Worm (Caenorhabditis elegans) whole organism, L3 larva: Measurements from ENCODE around the gene H28G03.2.

ENCODE experiments used
- R02D3.7 ChIP-seq: fragments of 150-350 bp; optimal IDR thresholded peaks from 2 replicates; lab custom pipeline; 2014; ENCODE audit warnings: missing biosample characterization, missing genetic modification characterization
- ama-1 ChIP-seq: fragments of 150-350 bp; optimal IDR thresholded peaks from 2 replicates; lab custom pipeline; 2018
- ceh-16 ChIP-seq: sonication (generic microtip); optimal IDR thresholded peaks from 2 replicates; lab custom pipeline; 2017; ENCODE audit warnings: missing biosample characterization, missing genetic modification characterization
- ceh-82 ChIP-seq: fragments of 150-350 bp; optimal IDR thresholded peaks from 2 replicates; lab custom pipeline; 2014; ENCODE audit warnings: missing biosample characterization, missing genetic modification characterization
- daf-12 ChIP-seq: fragments of 150-350 bp; optimal IDR thresholded peaks from 2 replicates; lab custom pipeline; 2014; ENCODE audit warnings: missing biosample characterization, missing genetic modification reagents, missing genetic modification characterization
- egl-27 ChIP-seq: sonication (generic microtip); optimal IDR thresholded peaks from 4 replicates; lab custom pipeline; 2017; ENCODE audit warnings: missing biosample characterization, missing genetic modification reagents, missing genetic modification characterization
- egl-5 ChIP-seq: fragments of 150-350 bp; optimal IDR thresholded peaks from 2 replicates; lab custom pipeline; 2017; ENCODE audit warnings: missing biosample characterization, missing genetic modification reagents, missing genetic modification characterization, inconsistent platforms
- elt-2 ChIP-seq: sonication (generic microtip); optimal IDR thresholded peaks from 2 replicates; lab custom pipeline; 2016; ENCODE audit warnings: missing genetic modification reagents, mild to moderate bottlenecking, missing genetic modification characterization, missing compliant biosample characterization
- eor-1 ChIP-seq, 2 experiments: fragments of 150-350 bp; optimal IDR thresholded peaks; 2 replicates each; lab custom pipeline; 2014 to 2018; ENCODE audit warnings: missing biosample characterization in 2 of 2, missing genetic modification characterization in 2 of 2
- fkh-2 ChIP-seq: fragments of 150-350 bp; optimal IDR thresholded peaks from 2 replicates; lab custom pipeline; 2014; ENCODE audit warnings: missing biosample characterization, missing genetic modification reagents, missing genetic modification characterization
- fos-1 ChIP-seq: fragments of 150-350 bp; optimal IDR thresholded peaks from 2 replicates; lab custom pipeline; 2014; ENCODE audit warnings: missing biosample characterization, missing genetic modification characterization
- jun-1 ChIP-seq: fragments of 150-350 bp; optimal IDR thresholded peaks from 2 replicates; lab custom pipeline; 2014; ENCODE audit warnings: missing biosample characterization, missing genetic modification reagents, missing genetic modification characterization
- lin-15B ChIP-seq: fragments of 150-350 bp; optimal IDR thresholded peaks from 2 replicates; lab custom pipeline; 2014; ENCODE audit warnings: missing biosample characterization, missing genetic modification characterization
- lin-39 ChIP-seq: fragments of 150-350 bp; optimal IDR thresholded peaks from 2 replicates; lab custom pipeline; 2018; ENCODE audit warnings: missing biosample characterization, missing genetic modification reagents, missing genetic modification characterization
- mml-1 ChIP-seq: fragments of 150-350 bp; sonication (generic microtip); optimal IDR thresholded peaks from 3 replicates; lab custom pipeline; 2014; ENCODE audit warnings: missing biosample characterization, missing genetic modification characterization
- nfya-1 ChIP-seq: sonication (generic microtip); optimal IDR thresholded peaks from 2 replicates; lab custom pipeline; 2017; ENCODE audit warnings: missing genetic modification characterization, mild to moderate bottlenecking, missing compliant biosample characterization, antibody characterized with exemption, moderate library complexity; ENCODE audit not compliant: insufficient read depth
- nhr-11 ChIP-seq: fragments of 150-350 bp; optimal IDR thresholded peaks from 2 replicates; lab custom pipeline; 2014; ENCODE audit warnings: missing biosample characterization, missing genetic modification characterization
- nhr-12 ChIP-seq: fragments of 150-350 bp; optimal IDR thresholded peaks from 2 replicates; lab custom pipeline; 2014; ENCODE audit warnings: missing biosample characterization, missing genetic modification characterization
- nhr-237 ChIP-seq: fragments of 150-350 bp; optimal IDR thresholded peaks from 2 replicates; lab custom pipeline; 2014; ENCODE audit warnings: missing biosample characterization, missing genetic modification characterization
- nhr-25 ChIP-seq: sonication (generic microtip); optimal IDR thresholded peaks from 2 replicates; lab custom pipeline; 2017; ENCODE audit warnings: missing biosample characterization, missing genetic modification characterization
- nhr-43 ChIP-seq: sonication (generic microtip); optimal IDR thresholded peaks from 2 replicates; lab custom pipeline; 2016; ENCODE audit warnings: mild to moderate bottlenecking, missing genetic modification characterization, missing compliant biosample characterization; ENCODE audit not compliant: poor library complexity, severe bottlenecking
- nhr-67 ChIP-seq: fragments of 150-350 bp; optimal IDR thresholded peaks from 2 replicates; lab custom pipeline; 2014; ENCODE audit warnings: missing biosample characterization, missing genetic modification characterization
- nhr-76 ChIP-seq: fragments of 150-350 bp; sonication (generic microtip); optimal IDR thresholded peaks from 5 replicates; lab custom pipeline; 2014; ENCODE audit warnings: missing biosample characterization, missing genetic modification characterization
- nhr-77 ChIP-seq: fragments of 150-350 bp; optimal IDR thresholded peaks from 2 replicates; lab custom pipeline; 2014; ENCODE audit warnings: missing biosample characterization, missing genetic modification characterization
- pha-4 ChIP-seq: fragments of 150-350 bp; optimal IDR thresholded peaks from 2 replicates; lab custom pipeline; 2014; ENCODE audit warnings: missing biosample characterization, missing genetic modification reagents, missing genetic modification characterization
- pqm-1 ChIP-seq: fragments of 150-350 bp; optimal IDR thresholded peaks from 2 replicates; lab custom pipeline; 2017; ENCODE audit warnings: missing biosample characterization, missing genetic modification characterization, inconsistent platforms
- skn-1 ChIP-seq: fragments of 150-350 bp; optimal IDR thresholded peaks from 2 replicates; lab custom pipeline; 2014; ENCODE audit warnings: missing biosample characterization, missing genetic modification characterization
- tbx-2 ChIP-seq: sonication (generic microtip); optimal IDR thresholded peaks from 2 replicates; lab custom pipeline; 2016; ENCODE audit warnings: mild to moderate bottlenecking, missing genetic modification characterization, missing compliant biosample characterization
- unc-39 ChIP-seq: sonication (generic microtip); optimal IDR thresholded peaks from 4 replicates; lab custom pipeline; 2017; ENCODE audit warnings: missing biosample characterization, missing genetic modification characterization
- unc-62 ChIP-seq: fragments of 150-350 bp; sonication (generic microtip); optimal IDR thresholded peaks from 4 replicates; lab custom pipeline; 2014; ENCODE audit warnings: missing biosample characterization, missing genetic modification reagents, missing genetic modification characterization
- zag-1 ChIP-seq: fragments of 150-350 bp; optimal IDR thresholded peaks from 2 replicates; lab custom pipeline; 2014; ENCODE audit warnings: missing biosample characterization, missing genetic modification characterization
- ztf-11 ChIP-seq: fragments of 150-350 bp; optimal IDR thresholded peaks from 2 replicates; lab custom pipeline; 2014; ENCODE audit warnings: missing biosample characterization, missing genetic modification characterization

Gene H28G03.2

DNA sequence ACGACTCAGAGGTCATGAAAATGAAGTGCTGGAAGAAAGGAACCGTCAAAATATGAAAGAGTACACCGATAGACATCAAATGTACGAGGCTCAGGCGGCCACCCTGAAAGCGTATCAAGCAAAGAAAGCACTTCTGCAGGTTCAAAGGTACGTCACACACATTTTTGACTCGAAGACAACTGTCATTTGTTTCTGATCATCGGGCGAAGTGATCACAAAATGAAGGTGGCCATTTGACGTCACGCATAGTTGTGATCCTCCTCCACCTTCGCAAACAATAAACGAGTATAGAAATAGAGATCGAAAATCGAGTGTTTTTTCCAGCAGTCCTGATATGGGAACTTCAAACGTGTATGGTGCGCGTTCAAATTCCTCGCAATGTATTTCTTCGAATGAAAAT is 6.3 kb upstream of the H28G03.2 start:
- TF ChIP-seq nhr-76 (no peak), daf-12 (tag; lab: Kevin White, UChicago) (no peak), nhr-11 (no peak), R02D3.7 (no peak), ama-1 (lab: Kevin White, UChicago) (no peak)

ce11 chrX:5199825-5200373 is 5.7 kb upstream of the H28G03.2 start:
- TF ChIP-seq nhr-11 (peak; percentile 72), egl-5 (tag; lab: Kevin White, UChicago) (peak; percentile 27), unc-62 (GFP tag; lab: Kevin White, UChicago) (peak; percentile 58), nhr-12 (tag; lab: Kevin White, UChicago) (no peak)

DNA sequence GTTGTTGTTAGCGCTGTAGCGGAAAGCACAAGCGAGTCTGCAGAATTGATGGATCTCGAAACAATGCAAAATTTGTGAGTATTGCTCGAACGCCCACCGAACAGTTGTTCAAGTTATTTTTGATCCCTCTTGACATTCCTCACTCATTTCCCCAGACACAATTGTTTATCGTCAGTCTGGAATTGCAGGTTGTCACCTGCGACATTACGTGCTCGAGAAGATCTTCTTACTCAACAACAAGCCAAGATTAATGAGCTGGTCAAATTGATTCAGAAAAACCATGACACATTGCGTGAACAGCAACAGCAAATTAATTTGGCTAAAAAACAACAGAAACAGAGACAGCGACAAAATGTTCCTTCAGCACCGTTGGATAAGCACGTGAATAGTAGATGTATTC is 3.7 kb upstream of the H28G03.2 start:
- TF ChIP-seq eor-1 (tag; optimal IDR thresholded peaks at IDR 0.05; lab: Kevin White, UChicago) (no peak), egl-5 (tag; lab: Kevin White, UChicago) (peak; percentile 83), fos-1 (tag; lab: Kevin White, UChicago) (no peak), lin-39 (tag; lab: Kevin White, UChicago) (peak; percentile 53), nhr-43 (tag; lab: Kevin White, UChicago) (no peak), nhr-11 (no peak), nfya-1 (tag; lab: Kevin White, UChicago) (no peak)

- TF ChIP-seq egl-27 (tag; lab: Kevin White, UChicago) (no peak), elt-2 (peak; percentile 52), pqm-1 (tag; lab: Kevin White, UChicago) (peak; percentile 18)
These were observed 3.2 kb upstream of the H28G03.2 start for ce11 chrX:5202399-5202798.

DNA sequence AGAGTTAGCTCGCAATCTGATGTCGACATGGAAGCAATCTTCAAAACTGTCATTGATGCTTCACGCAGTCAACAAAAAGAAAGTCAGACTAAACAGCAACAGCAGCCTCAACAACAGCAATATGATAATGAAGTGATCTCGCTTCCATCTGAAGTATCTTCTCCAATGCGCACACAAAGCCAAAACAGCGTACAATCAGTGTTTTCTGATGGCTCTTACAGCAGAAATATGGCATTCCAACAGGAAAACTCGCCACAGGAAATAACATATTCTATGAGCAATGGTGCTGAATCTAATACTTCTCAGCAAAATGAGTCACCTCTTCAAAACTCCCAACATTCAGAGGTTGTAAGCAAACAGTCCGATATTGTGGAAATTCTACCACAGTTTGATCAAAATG is 2.6 kb upstream of the H28G03.2 start:
- TF ChIP-seq skn-1 (tag; lab: Kevin White, UChicago) (no peak), nhr-77 (no peak), unc-62 (GFP tag; lab: Kevin White, UChicago) (no peak), ceh-16 (no peak), ama-1 (lab: Kevin White, UChicago) (no peak), egl-27 (tag; lab: Kevin White, UChicago) (no peak), lin-15B (tag; lab: Kevin White, UChicago) (no peak), mml-1 (tag; lab: Kevin White, UChicago) (no peak), ztf-11 (no peak), R02D3.7 (no peak), jun-1 (tag; lab: Kevin White, UChicago) (no peak), ceh-82 (tag; lab: Kevin White, UChicago) (no peak), nhr-67 (no peak), zag-1 (tag; lab: Kevin White, UChicago) (no peak), nhr-237 (tag; lab: Kevin White, UChicago) (no peak), fkh-2 (tag; lab: Kevin White, UChicago) (no peak), elt-2 (no peak), nfya-1 (tag; lab: Kevin White, UChicago) (no peak), nhr-25 (tag; lab: Kevin White, UChicago) (no peak), tbx-2 (tag; lab: Kevin White, UChicago) (no peak)

DNA sequence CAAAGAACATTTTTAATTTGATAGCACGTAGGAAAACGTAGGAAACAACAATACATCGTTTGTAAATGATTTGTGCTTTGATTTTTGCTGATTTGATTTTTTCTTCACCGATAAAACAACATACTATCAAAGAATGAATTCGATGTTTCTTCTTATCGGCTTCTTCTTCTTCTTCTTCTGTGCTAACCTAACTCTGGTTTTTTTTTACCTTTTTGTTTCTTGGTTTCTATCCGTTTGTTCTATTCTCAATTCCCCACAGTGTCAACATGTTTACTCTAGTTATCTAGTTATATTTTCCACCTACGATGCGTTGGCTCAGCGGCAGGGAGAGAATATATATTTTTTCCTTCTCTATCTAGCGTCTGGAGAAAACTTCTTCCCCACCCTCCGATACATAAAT is 2.3 kb downstream of the H28G03.2 start:
- peak; percentile 63 for TF ChIP-seq pha-4 (tag; lab: Kevin White, UChicago)
- TF ChIP-seq elt-2 = peak; percentile 56
- TF ChIP-seq ztf-11 = no peak
- TF ChIP-seq fkh-2 (tag; lab: Kevin White, UChicago) = no peak
- no peak for TF ChIP-seq unc-39 (tag; lab: Kevin White, UChicago)
- TF ChIP-seq nhr-25 (tag; lab: Kevin White, UChicago) = no peak
